Worm (Caenorhabditis elegans): ENCODE measurements around the gene marc-2.

DNA sequence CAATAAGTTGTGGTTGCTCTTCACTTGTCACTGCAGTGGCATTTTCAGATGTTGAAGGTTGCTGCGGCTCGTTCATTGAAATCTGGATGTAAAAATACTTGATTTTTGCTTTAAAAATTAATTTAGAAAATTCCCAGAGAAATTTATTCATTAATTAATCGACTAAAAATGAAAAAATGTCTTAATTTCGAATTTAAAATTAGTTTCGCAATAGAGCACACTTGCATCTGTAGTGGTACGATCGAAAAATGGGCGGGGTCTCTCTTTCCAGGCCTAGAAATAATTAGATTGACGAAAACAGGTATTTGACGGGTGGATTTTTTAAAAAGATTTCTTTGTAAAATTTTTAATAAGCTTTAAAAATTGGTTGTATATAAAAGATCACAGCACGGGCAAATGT is 1.9 kb upstream of the marc-2 start, which contains the start of gene D2089.8:
- TF ChIP-seq mls-2 (tag; optimal IDR thresholded peaks at IDR 0.05) = no peak
- TF ChIP-seq elt-3 (tag; optimal IDR thresholded peaks at IDR 0.05) = no peak
- no peak for TF ChIP-seq elt-1 (tag; optimal IDR thresholded peaks at IDR 0.05; ENCODE audit: borderline replicate concordance, insufficient read depth)
- TF ChIP-seq ztf-11 (tag; optimal IDR thresholded peaks at IDR 0.05) = no peak
- TF ChIP-seq snpc-4 (tag; optimal IDR thresholded peaks at IDR 0.05) = no peak

Measured in whole organism, mixed stage, embryonic.